Fruit fly (Drosophila melanogaster) whole organism, embryonic: Measurements from ENCODE around the gene dls.

Experiments
- BEAF-32 ChIP-seq: fragments of 200-800 bp; sonication (Bioruptor generic); optimal IDR thresholded peaks from 3 replicates; lab custom pipeline; 2017; ENCODE audit warnings: missing biosample characterization, missing genetic modification characterization, mild to moderate bottlenecking, moderate library complexity, missing genetic modification reagents
- Bgb ChIP-seq: fragments of 200-800 bp; sonication (Bioruptor generic); IDR thresholded peaks from 2 replicates; pipeline ENCODE4 v1.3.6; 2022; ENCODE audit warnings: missing biosample characterization, missing genetic modification characterization; ENCODE audit not compliant: partially characterized antibody
- CG10654 ChIP-seq: fragments of 200-800 bp; sonication (Bioruptor generic); optimal IDR thresholded peaks from 2 replicates; lab custom pipeline; 2016; ENCODE audit warnings: missing biosample characterization, missing genetic modification characterization
- CG12659 ChIP-seq: fragments of 200-800 bp; sonication (Bioruptor generic); optimal IDR thresholded peaks from 3 replicates; lab custom pipeline; 2017; ENCODE audit warnings: mild to moderate bottlenecking, missing biosample characterization, missing genetic modification reagents, missing genetic modification characterization
- CG13624 ChIP-seq: fragments of 200-800 bp; sonication (Bioruptor generic); optimal IDR thresholded peaks from 2 replicates; lab custom pipeline; 2016; ENCODE audit warnings: missing biosample characterization, missing genetic modification characterization
- CG1603 ChIP-seq: fragments of 200-800 bp; sonication (Bioruptor generic); optimal IDR thresholded peaks from 2 replicates; lab custom pipeline; 2019; ENCODE audit warnings: missing biosample characterization, mild to moderate bottlenecking, missing genetic modification characterization, moderate library complexity
- CG17385 ChIP-seq: fragments of 200-800 bp; sonication (Bioruptor generic); optimal IDR thresholded peaks from 3 replicates; lab custom pipeline; 2018; ENCODE audit warnings: missing biosample characterization, mild to moderate bottlenecking, missing genetic modification characterization
- CG17829 ChIP-seq: fragments of 200-800 bp; optimal IDR thresholded peaks from 2 replicates; lab custom pipeline; 2019; ENCODE audit warnings: missing biosample characterization, mild to moderate bottlenecking, missing genetic modification characterization, moderate library complexity
- CG18011 ChIP-seq: fragments of 200-800 bp; sonication (Bioruptor generic); optimal IDR thresholded peaks from 2 replicates; lab custom pipeline; 2017; ENCODE audit warnings: missing biosample characterization, missing genetic modification characterization, mild to moderate bottlenecking, moderate library complexity, missing genotype
- CG2202 ChIP-seq: fragments of 200-800 bp; sonication (Bioruptor generic); optimal IDR thresholded peaks from 2 replicates; lab custom pipeline; 2018; ENCODE audit warnings: missing biosample characterization, mild to moderate bottlenecking, missing genetic modification characterization
- CG2678 ChIP-seq: fragments of 200-800 bp; sonication (Bioruptor generic); optimal IDR thresholded peaks from 3 replicates; lab custom pipeline; 2019; ENCODE audit warnings: missing biosample characterization, mild to moderate bottlenecking, missing genetic modification characterization, moderate library complexity
- CG30403 ChIP-seq: fragments of 200-800 bp; sonication (Bioruptor generic); optimal IDR thresholded peaks from 3 replicates; lab custom pipeline; 2016; ENCODE audit warnings: missing biosample characterization, missing genetic modification characterization
- CG4617 ChIP-seq: fragments of 200-800 bp; sonication (Bioruptor generic); optimal IDR thresholded peaks from 3 replicates; lab custom pipeline; 2016; ENCODE audit warnings: missing biosample characterization, missing genetic modification characterization, borderline replicate concordance
- CG4820 ChIP-seq: fragments of 200-800 bp; sonication (Bioruptor generic); optimal IDR thresholded peaks from 3 replicates; lab custom pipeline; 2016; ENCODE audit warnings: missing biosample characterization, missing genetic modification characterization
- CG6689 ChIP-seq: fragments of 200-800 bp; sonication (Bioruptor generic); IDR thresholded peaks from 2 replicates; pipeline ENCODE4 v1.3.6; 2022; ENCODE audit warnings: missing biosample characterization, missing genetic modification characterization
- CG7745 ChIP-seq: fragments of 200-800 bp; sonication (Bioruptor generic); optimal IDR thresholded peaks from 2 replicates; lab custom pipeline; 2018; ENCODE audit warnings: missing biosample characterization, mild to moderate bottlenecking, missing genetic modification characterization, moderate library complexity
- CHES-1-like ChIP-seq: fragments of 200-800 bp; sonication (Bioruptor generic); optimal IDR thresholded peaks from 2 replicates; lab custom pipeline; 2016; ENCODE audit warnings: missing biosample characterization, missing genetic modification characterization
- CoRest ChIP-seq: fragments of 200-800 bp; sonication (Bioruptor generic); optimal IDR thresholded peaks from 3 replicates; lab custom pipeline; 2018; ENCODE audit warnings: missing biosample characterization, mild to moderate bottlenecking, missing genetic modification characterization, moderate library complexity
- D19A ChIP-seq: fragments of 200-800 bp; optimal IDR thresholded peaks from 3 replicates; lab custom pipeline; 2019; ENCODE audit warnings: missing biosample characterization, mild to moderate bottlenecking, missing genetic modification characterization, moderate library complexity
- Deaf1 ChIP-seq: fragments of 200-800 bp; optimal IDR thresholded peaks from 3 replicates; lab custom pipeline; 2019; ENCODE audit warnings: missing biosample characterization, mild to moderate bottlenecking, missing genetic modification characterization, moderate library complexity
- Dp ChIP-seq: fragments of 200-800 bp; sonication (Bioruptor generic); optimal IDR thresholded peaks from 2 replicates; lab custom pipeline; 2018; ENCODE audit warnings: missing biosample characterization, mild to moderate bottlenecking, missing genetic modification characterization, moderate library complexity
- Elba2 ChIP-seq: fragments of 200-800 bp; sonication (Bioruptor generic); optimal IDR thresholded peaks from 3 replicates; lab custom pipeline; 2016; ENCODE audit warnings: missing biosample characterization, missing genetic modification characterization
- Ets97D ChIP-seq: fragments of 200-800 bp; sonication (Bioruptor generic); optimal IDR thresholded peaks from 3 replicates; lab custom pipeline; 2016; ENCODE audit warnings: missing biosample characterization, missing genetic modification characterization
- H2.0 ChIP-seq: fragments of 200-800 bp; sonication (Bioruptor generic); IDR thresholded peaks from 2 replicates; pipeline ENCODE4 v1.3.6; 2022; ENCODE audit warnings: missing biosample characterization, missing genetic modification characterization
- HHEX ChIP-seq: fragments of 200-800 bp; sonication (Bioruptor generic); optimal IDR thresholded peaks from 3 replicates; lab custom pipeline; 2017; ENCODE audit warnings: missing biosample characterization, mild to moderate bottlenecking, missing genetic modification characterization, missing genetic modification reagents
- Hsf ChIP-seq: fragments of 200-800 bp; sonication (Bioruptor generic); optimal IDR thresholded peaks from 3 replicates; lab custom pipeline; 2016; ENCODE audit warnings: missing biosample characterization, missing genetic modification characterization
- MESR4 ChIP-seq: fragments of 200-800 bp; sonication (Bioruptor generic); optimal IDR thresholded peaks from 2 replicates; lab custom pipeline; 2018; ENCODE audit warnings: missing biosample characterization, mild to moderate bottlenecking, missing genetic modification characterization, moderate library complexity
- Myb ChIP-seq: fragments of 200-800 bp; sonication (Bioruptor generic); optimal IDR thresholded peaks from 2 replicates; lab custom pipeline; 2016; ENCODE audit warnings: missing biosample characterization, missing genetic modification characterization
- NFAT ChIP-seq: fragments of 200-800 bp; sonication (Bioruptor generic); IDR thresholded peaks from 2 replicates; pipeline ENCODE4 v1.3.6; 2022; ENCODE audit warnings: missing biosample characterization, missing genetic modification characterization
- Oli ChIP-seq: fragments of 200-800 bp; sonication (Bioruptor generic); optimal IDR thresholded peaks from 2 replicates; lab custom pipeline; 2018; ENCODE audit warnings: missing biosample characterization, mild to moderate bottlenecking, missing genetic modification characterization, moderate library complexity
- Pdp1 ChIP-seq, 2 experiments: fragments of 200-800 bp; sonication (Bioruptor generic); optimal IDR thresholded peaks; 3 replicates each; lab custom pipeline; 2016; ENCODE audit warnings: missing biosample characterization in 2 of 2, missing genetic modification characterization in 2 of 2, mild to moderate bottlenecking in 1 of 2, moderate library complexity in 1 of 2
- Trl ChIP-seq, 3 experiments: fragments of >200 bp in 2 of 3; fragments of 200-800 bp in 1 of 3; sonication (Bioruptor generic) in 1 of 3; optimal IDR thresholded peaks; 2 replicates in 1 of 3; 3 replicates in 2 of 3; lab custom pipeline; 2016 to 2017; ENCODE audit warnings: missing biosample characterization in 1 of 3, missing genetic modification characterization in 1 of 3
- amos ChIP-seq: fragments of 200-800 bp; sonication (Bioruptor generic); IDR thresholded peaks from 2 replicates; pipeline ENCODE4 v1.3.6; 2022; ENCODE audit warnings: missing biosample characterization, missing genetic modification characterization; ENCODE audit not compliant: partially characterized antibody
- bbx ChIP-seq: fragments of 200-800 bp; sonication (Bioruptor generic); IDR thresholded peaks from 2 replicates; pipeline ENCODE4 v1.3.6; 2022; ENCODE audit warnings: missing biosample characterization, missing genetic modification characterization; ENCODE audit not compliant: partially characterized antibody
- crc ChIP-seq: fragments of 200-800 bp; sonication (Bioruptor generic); optimal IDR thresholded peaks from 2 replicates; lab custom pipeline; 2016; ENCODE audit warnings: missing biosample characterization, missing genetic modification characterization
- dmrt11E ChIP-seq: fragments of 200-800 bp; sonication (Bioruptor generic); optimal IDR thresholded peaks from 3 replicates; lab custom pipeline; 2018; ENCODE audit warnings: missing biosample characterization, mild to moderate bottlenecking, missing genetic modification characterization, moderate library complexity
- ftz-f1 ChIP-seq: fragments of 200-800 bp; sonication (Bioruptor generic); optimal IDR thresholded peaks from 2 replicates; lab custom pipeline; 2016; ENCODE audit warnings: missing biosample characterization, missing genetic modification characterization
- gro ChIP-seq: fragments of 200-800 bp; sonication (Bioruptor generic); optimal IDR thresholded peaks from 2 replicates; lab custom pipeline; 2016; ENCODE audit warnings: missing biosample characterization, missing genetic modification characterization
- her ChIP-seq: fragments of 200-800 bp; sonication (Bioruptor generic); optimal IDR thresholded peaks from 2 replicates; lab custom pipeline; 2016; ENCODE audit warnings: missing biosample characterization, missing genetic modification characterization
- knrl ChIP-seq: fragments of 200-800 bp; sonication (Bioruptor generic); IDR thresholded peaks from 3 replicates; pipeline ENCODE4 v1.3.6; 2022; ENCODE audit warnings: missing biosample characterization, missing genetic modification characterization; ENCODE audit not compliant: partially characterized antibody
- nerfin-1 ChIP-seq: fragments of 200-800 bp; sonication (Bioruptor generic); optimal IDR thresholded peaks from 3 replicates; lab custom pipeline; 2019; ENCODE audit warnings: missing biosample characterization, mild to moderate bottlenecking, missing genetic modification characterization, moderate library complexity
- nom ChIP-seq: fragments of 200-800 bp; sonication (Bioruptor generic); optimal IDR thresholded peaks from 2 replicates; lab custom pipeline; 2017; ENCODE audit warnings: missing biosample characterization, missing genetic modification characterization, mild to moderate bottlenecking, moderate library complexity, missing genetic modification reagents
- rib ChIP-seq: fragments of 200-800 bp; sonication (Bioruptor generic); IDR thresholded peaks from 2 replicates; pipeline ENCODE4 v1.3.6; 2022; ENCODE audit warnings: missing biosample characterization, missing genetic modification characterization
- sna ChIP-seq: fragments of 200-800 bp; sonication (Bioruptor generic); IDR thresholded peaks from 2 replicates; pipeline ENCODE4 v1.3.6; 2022; ENCODE audit warnings: missing biosample characterization, missing genetic modification characterization; ENCODE audit not compliant: partially characterized antibody
- sob ChIP-seq: fragments of 200-800 bp; sonication (Bioruptor generic); IDR thresholded peaks from 2 replicates; pipeline ENCODE4 v1.3.6; 2022; ENCODE audit warnings: missing biosample characterization, missing genetic modification characterization
- stwl ChIP-seq: fragments of 200-800 bp; sonication (Bioruptor generic); optimal IDR thresholded peaks from 3 replicates; lab custom pipeline; 2018; ENCODE audit warnings: missing biosample characterization, mild to moderate bottlenecking, missing genetic modification characterization, moderate library complexity
- trem ChIP-seq: fragments of 200-800 bp; optimal IDR thresholded peaks from 3 replicates; lab custom pipeline; 2019; ENCODE audit warnings: missing biosample characterization, mild to moderate bottlenecking, missing genetic modification characterization, moderate library complexity
- zen ChIP-seq: fragments of 200-800 bp; sonication (Bioruptor generic); optimal IDR thresholded peaks from 3 replicates; lab custom pipeline; 2018; ENCODE audit warnings: missing biosample characterization, mild to moderate bottlenecking, missing genetic modification characterization, moderate library complexity
- zfh1 ChIP-seq: fragments of 200-800 bp; sonication (Bioruptor generic); IDR thresholded peaks from 3 replicates; pipeline ENCODE4 v1.3.6; 2022; ENCODE audit warnings: missing biosample characterization, missing genetic modification characterization

Gene dls

DNA sequence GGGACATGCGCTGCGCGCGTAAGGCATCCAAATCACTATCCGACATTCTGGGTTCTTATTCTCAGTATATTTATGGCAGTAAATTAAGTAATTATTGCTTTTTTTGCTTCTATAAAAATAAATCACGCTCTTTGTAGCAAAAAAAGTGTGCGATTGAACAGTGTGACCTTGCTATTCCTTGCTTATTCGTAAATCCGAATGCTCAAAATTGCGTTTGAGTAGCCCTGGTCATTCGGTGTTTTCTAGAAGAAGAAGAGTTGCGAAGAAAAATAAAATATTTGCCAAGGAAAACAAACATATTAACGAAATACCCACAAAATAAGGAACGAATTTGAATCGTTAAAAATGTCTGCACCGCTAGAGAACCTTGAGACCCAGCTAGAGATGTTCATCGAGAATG, 30.7 kb downstream of the dls start, which contains the start of the genes PDCD-5 and MED10:
Gene PDCD-5, minus strand, starts transcription at position 182 of the 400 bp plus-strand sequence.
Gene MED10, plus strand, starts transcription at position 228 of the 400 bp plus-strand sequence.
- TF ChIP-seq CG6689 (GFP tag; lab: Robert Waterston, UW) (no peak), Oli (tag; lab: Kevin White, UChicago) (no peak), amos (GFP tag; lab: Robert Waterston, UW) (peak; percentile 43), CG1603 (peak; percentile 83), HHEX (GFP tag; lab: Kevin White, UChicago) (no peak), CG7745 (no peak), CG4820 (GFP tag; lab: Kevin White, UChicago) (no peak), Bgb (GFP tag; lab: Robert Waterston, UW) (peak; percentile 28; the same call in 1 of the 2 replicates), CG10654 (no peak), CG13624 (peak; percentile 10), stwl (tag; lab: Kevin White, UChicago) (peak; percentile 94), nom (GFP tag; lab: Kevin White, UChicago) (peak; percentile 51), dmrt11E (tag; lab: Kevin White, UChicago) (peak; percentile 24), CG30403 (GFP tag; lab: Kevin White, UChicago) (peak; percentile 4), zen (tag; lab: Kevin White, UChicago) (peak; percentile 36), knrl (GFP tag; lab: Robert Waterston, UW) (peak; percentile 30; the same call in 1 of the 3 replicates), Elba2 (GFP tag; lab: Kevin White, UChicago) (peak; percentile 44), CG12659 (GFP tag; lab: Kevin White, UChicago) (peak; percentile 60), CG2678 (tag; lab: Kevin White, UChicago) (no peak), her (GFP tag; lab: Kevin White, UChicago) (peak; percentile 100), sob (GFP tag; lab: Robert Waterston, UW) (peak; percentile 44; the same call in 1 of the 2 replicates), Myb (GFP tag; lab: Kevin White, UChicago) (peak; percentile 33), ftz-f1 (peak; percentile 47), Pdp1 (GFP tag; optimal IDR thresholded peaks at IDR 0.05; lab: Kevin White, UChicago) (peak in 1 of 2 experiments; percentile 56), bbx (0 out of 2 replicates have a peak, but pooled peaks have one; percentile 28), crc (no peak), CoRest (tag; lab: Kevin White, UChicago) (peak; percentile 47), NFAT (GFP tag; lab: Robert Waterston, UW) (no peak), CG4617 (GFP tag; lab: Kevin White, UChicago) (peak; percentile 100), nerfin-1 (peak; percentile 64), rib (GFP tag; lab: Robert Waterston, UW) (no peak), zfh1 (GFP tag; lab: Robert Waterston, UW) (no peak), MESR4 (GFP tag; lab: Kevin White, UChicago) (peak; percentile 92), CG18011 (no peak), BEAF-32 (peak; percentile 53), CG17385 (peak; percentile 99), Deaf1 (tag; lab: Kevin White, UChicago) (peak; percentile 58), D19A (tag; lab: Kevin White, UChicago) (no peak), Trl (optimal IDR thresholded peaks at IDR 0.05; lab: Kevin White, UChicago) (no peak), Trl (GFP tag; optimal IDR thresholded peaks at IDR 0.05; lab: Kevin White, UChicago) (no peak), sna (GFP tag; lab: Robert Waterston, UW) (0 out of 2 replicates have a peak, but pooled peaks have one; percentile 29), Hsf (GFP tag; lab: Kevin White, UChicago) (peak; percentile 24), CG2202 (tag; lab: Kevin White, UChicago) (no peak), Dp (GFP tag; lab: Kevin White, UChicago) (peak; percentile 38), gro (peak; percentile 52), Ets97D (GFP tag; lab: Kevin White, UChicago) (peak; percentile 82), CHES-1-like (peak; percentile 31), H2.0 (GFP tag; lab: Robert Waterston, UW) (no peak), CG17829 (tag; lab: Kevin White, UChicago) (peak; percentile 28), trem (peak; percentile 42)
